Worm (Caenorhabditis elegans) whole organism, L4 larva: ENCODE data around the gene C25G4.8.

ENCODE experiments used
- F10B5.3 ChIP-seq: sonication (generic microtip); optimal IDR thresholded peaks from 2 replicates; lab custom pipeline; 2016; ENCODE audit warnings: mild to moderate bottlenecking, missing genetic modification characterization, missing compliant biosample characterization
- Y48G9A.11 ChIP-seq: fragments of 200-800 bp; sonication (Bioruptor generic); IDR thresholded peaks from 2 replicates; pipeline ENCODE4 v1.3.6; 2022; ENCODE audit warnings: missing genetic modification reagents, missing genetic modification characterization, missing compliant biosample characterization
- Y5F2A.4 ChIP-seq: fragments of 200-800 bp; sonication (Bioruptor generic); optimal IDR thresholded peaks from 2 replicates; lab custom pipeline; 2018; ENCODE audit warnings: mild to moderate bottlenecking, missing genetic modification characterization, missing compliant biosample characterization
- aha-1 ChIP-seq: fragments of 150-350 bp; peaks from one replicate; lab custom pipeline; 2014; ENCODE audit warnings: missing biosample characterization, missing genetic modification characterization
- attf-4 ChIP-seq: sonication (generic microtip); optimal IDR thresholded peaks from 3 replicates; lab custom pipeline; 2017; ENCODE audit warnings: missing biosample characterization, missing genetic modification characterization
- ceh-20 ChIP-seq: fragments of 200-800 bp; sonication (Bioruptor generic); IDR thresholded peaks from 2 replicates; pipeline ENCODE4 v1.3.6; 2022; ENCODE audit warnings: missing genetic modification reagents, missing genetic modification characterization, missing compliant biosample characterization
- ceh-62 ChIP-seq: sonication (generic microtip); optimal IDR thresholded peaks from 2 replicates; lab custom pipeline; 2017; ENCODE audit warnings: missing biosample characterization, missing genetic modification characterization
- ceh-82 ChIP-seq: sonication (generic microtip); optimal IDR thresholded peaks from 2 replicates; lab custom pipeline; 2017; ENCODE audit warnings: missing biosample characterization, missing genetic modification characterization
- daf-16 ChIP-seq, 3 experiments: sonication (generic microtip); optimal IDR thresholded peaks; 2 replicates each; lab custom pipeline; 2016 to 2017; ENCODE audit warnings: missing genetic modification characterization in 3 of 3, missing genetic modification reagents in 3 of 3, mild to moderate bottlenecking in 2 of 3, missing compliant biosample characterization in 2 of 3, missing biosample characterization in 1 of 3, moderate library complexity in 1 of 3
- dmd-6 ChIP-seq: fragments of 200-800 bp; sonication (Bioruptor generic); IDR thresholded peaks from 2 replicates; pipeline ENCODE4 v1.3.6; 2022; ENCODE audit warnings: missing genetic modification reagents, missing genetic modification characterization, missing compliant biosample characterization
- dmd-9 ChIP-seq: fragments of 200-800 bp; sonication (Bioruptor generic); IDR thresholded peaks from 2 replicates; pipeline ENCODE4 v1.3.6; 2022; ENCODE audit warnings: missing genetic modification reagents, missing genetic modification characterization, missing compliant biosample characterization
- dve-1 ChIP-seq: sonication (generic microtip); optimal IDR thresholded peaks from 2 replicates; lab custom pipeline; 2017; ENCODE audit warnings: antibody characterized with exemption, mild to moderate bottlenecking, missing genetic modification characterization, missing compliant biosample characterization; ENCODE audit not compliant: insufficient read depth
- egl-43 ChIP-seq: fragments of 200-800 bp; sonication (Bioruptor generic); IDR thresholded peaks from 2 replicates; pipeline ENCODE4 v1.3.6; 2022; ENCODE audit warnings: missing genetic modification reagents, missing genetic modification characterization, missing compliant biosample characterization
- fos-1 ChIP-seq: fragments of 150-350 bp; optimal IDR thresholded peaks from 2 replicates; lab custom pipeline; 2014; ENCODE audit warnings: missing biosample characterization, missing genetic modification characterization
- gei-8 ChIP-seq: fragments of 200-800 bp; sonication (Bioruptor generic); optimal IDR thresholded peaks from 2 replicates; lab custom pipeline; 2018; ENCODE audit warnings: mild to moderate bottlenecking, missing genetic modification characterization, missing compliant biosample characterization
- hlh-11 ChIP-seq: fragments of 200-800 bp; sonication (Bioruptor generic); optimal IDR thresholded peaks from 2 replicates; lab custom pipeline; 2018; ENCODE audit warnings: mild to moderate bottlenecking, missing genetic modification characterization, missing compliant biosample characterization
- hlh-30 ChIP-seq: sonication (generic microtip); optimal IDR thresholded peaks from 2 replicates; lab custom pipeline; 2017; ENCODE audit warnings: antibody characterized with exemption, mild to moderate bottlenecking, missing genetic modification characterization, missing compliant biosample characterization; ENCODE audit not compliant: insufficient read depth
- lin-1 ChIP-seq: fragments of 200-800 bp; sonication (Bioruptor generic); IDR thresholded peaks from 2 replicates; pipeline ENCODE4 v1.3.6; 2022; ENCODE audit warnings: missing genetic modification reagents, missing genetic modification characterization, missing compliant biosample characterization
- lir-3 ChIP-seq: sonication (generic microtip); optimal IDR thresholded peaks from 2 replicates; lab custom pipeline; 2016; ENCODE audit warnings: mild to moderate bottlenecking, missing genetic modification characterization, missing compliant biosample characterization
- lsy-2 ChIP-seq, 2 experiments: fragments of 150-350 bp in 1 of 2; sonication (generic microtip) in 1 of 2; optimal IDR thresholded peaks; 2 replicates each; lab custom pipeline; 2014 to 2017; ENCODE audit warnings: missing biosample characterization in 2 of 2, missing genetic modification characterization in 2 of 2
- madf-5 ChIP-seq, 2 experiments: fragments of 200-800 bp; sonication (Bioruptor generic); IDR thresholded peaks; 2 replicates each; pipeline ENCODE4 v1.3.6; 2022; ENCODE audit warnings: missing compliant biosample characterization in 2 of 2, missing genetic modification characterization in 2 of 2
- madf-9 ChIP-seq: fragments of 200-800 bp; sonication (Bioruptor generic); conservative IDR thresholded peaks from 2 replicates; pipeline ENCODE4 v1.3.6; 2022; ENCODE audit warnings: missing genetic modification reagents, missing genetic modification characterization, missing compliant biosample characterization
- mdl-1 ChIP-seq, 2 experiments: fragments of 150-350 bp in 1 of 2; sonication (generic microtip) in 1 of 2; optimal IDR thresholded peaks; 2 replicates each; lab custom pipeline; 2014 to 2017; ENCODE audit warnings: missing biosample characterization in 2 of 2, missing genetic modification characterization in 2 of 2
- mdt-29 ChIP-seq: fragments of 200-800 bp; sonication (Bioruptor generic); IDR thresholded peaks from 2 replicates; pipeline ENCODE4 v1.3.6; 2022; ENCODE audit warnings: missing genetic modification reagents, missing genetic modification characterization, missing compliant biosample characterization
- mep-1 ChIP-seq: fragments of 150-350 bp; sonication (generic microtip); optimal IDR thresholded peaks from 3 replicates; lab custom pipeline; 2014; ENCODE audit warnings: missing biosample characterization, missing genetic modification characterization
- mes-2 ChIP-seq: sonication (generic microtip); optimal IDR thresholded peaks from 2 replicates; lab custom pipeline; 2016; ENCODE audit warnings: missing genotype, mild to moderate bottlenecking, missing genetic modification characterization, missing compliant biosample characterization; ENCODE audit not compliant: poor library complexity, severe bottlenecking
- mxl-3 ChIP-seq: fragments of 200-800 bp; sonication (Bioruptor generic); optimal IDR thresholded peaks from 2 replicates; lab custom pipeline; 2018; ENCODE audit warnings: mild to moderate bottlenecking, missing genetic modification characterization, missing compliant biosample characterization
- nhr-102 ChIP-seq: sonication (generic microtip); optimal IDR thresholded peaks from 2 replicates; lab custom pipeline; 2016; ENCODE audit warnings: mild to moderate bottlenecking, missing genetic modification characterization, moderate library complexity, missing compliant biosample characterization
- nhr-11 ChIP-seq: fragments of 150-350 bp; optimal IDR thresholded peaks from 2 replicates; lab custom pipeline; 2014; ENCODE audit warnings: missing biosample characterization, missing genetic modification characterization
- nhr-111 ChIP-seq: fragments of 200-800 bp; sonication (Bioruptor generic); optimal IDR thresholded peaks from 2 replicates; lab custom pipeline; 2018; ENCODE audit warnings: mild to moderate bottlenecking, missing genetic modification characterization, missing compliant biosample characterization
- nhr-237 ChIP-seq: sonication (generic microtip); optimal IDR thresholded peaks from 2 replicates; lab custom pipeline; 2017; ENCODE audit warnings: missing biosample characterization, missing genetic modification characterization
- nhr-25 ChIP-seq: sonication (generic microtip); optimal IDR thresholded peaks from 2 replicates; lab custom pipeline; 2017; ENCODE audit warnings: missing genetic modification characterization, mild to moderate bottlenecking, missing compliant biosample characterization, antibody characterized with exemption, moderate library complexity, borderline replicate concordance; ENCODE audit not compliant: insufficient read depth
- nhr-42 ChIP-seq: fragments of 200-800 bp; sonication (Bioruptor generic); IDR thresholded peaks from 2 replicates; pipeline ENCODE4 v1.3.6; 2022; ENCODE audit warnings: missing genetic modification characterization, missing compliant biosample characterization
- nhr-48 ChIP-seq: sonication (generic microtip); optimal IDR thresholded peaks from 2 replicates; lab custom pipeline; 2016; ENCODE audit warnings: mild to moderate bottlenecking, missing genetic modification characterization, missing compliant biosample characterization
- nhr-77 ChIP-seq: fragments of 150-350 bp; optimal IDR thresholded peaks from 2 replicates; lab custom pipeline; 2014; ENCODE audit warnings: missing biosample characterization, missing genetic modification characterization
- php-3 ChIP-seq: fragments of 200-800 bp; sonication (Bioruptor generic); IDR thresholded peaks from 2 replicates; pipeline ENCODE4 v1.3.6; 2022; ENCODE audit warnings: missing genetic modification reagents, missing genetic modification characterization, missing compliant biosample characterization
- rbr-2 ChIP-seq: sonication (generic microtip); optimal IDR thresholded peaks from 2 replicates; lab custom pipeline; 2016; ENCODE audit warnings: missing genotype, missing genetic modification characterization, missing compliant biosample characterization
- set-16 ChIP-seq: fragments of 200-800 bp; sonication (Bioruptor generic); IDR thresholded peaks from 2 replicates; pipeline ENCODE4 v1.3.6; 2022; ENCODE audit warnings: missing genetic modification reagents, missing genetic modification characterization, missing compliant biosample characterization
- skn-1 ChIP-seq: fragments of 150-350 bp; optimal IDR thresholded peaks from 2 replicates; lab custom pipeline; 2014; ENCODE audit warnings: missing biosample characterization, missing genetic modification characterization
- snpc-1.2 ChIP-seq: fragments of 200-800 bp; sonication (Bioruptor generic); IDR thresholded peaks from 2 replicates; pipeline ENCODE4 v1.3.6; 2022; ENCODE audit warnings: missing genetic modification reagents, missing genetic modification characterization, missing compliant biosample characterization
- spr-1 ChIP-seq: sonication (generic microtip); optimal IDR thresholded peaks from 2 replicates; lab custom pipeline; 2016; ENCODE audit warnings: mild to moderate bottlenecking, missing genetic modification characterization, missing compliant biosample characterization
- unc-62 ChIP-seq, 3 experiments: fragments of 150-350 bp in 1 of 3; sonication (generic microtip); optimal IDR thresholded peaks in 2 of 3; peaks in 1 of 3; 1 replicate in 1 of 3; 2 replicates in 2 of 3; lab custom pipeline; 2014 to 2017; ENCODE audit warnings: missing biosample characterization in 3 of 3, missing genetic modification characterization in 3 of 3, missing genetic modification reagents in 3 of 3, missing genotype in 1 of 3
- vab-7 ChIP-seq: fragments of 200-800 bp; sonication (Bioruptor generic); IDR thresholded peaks from 2 replicates; pipeline ENCODE4 v1.3.6; 2022; ENCODE audit warnings: missing genetic modification reagents, missing genetic modification characterization, missing compliant biosample characterization
- zfp-2 ChIP-seq: sonication (generic microtip); optimal IDR thresholded peaks from 2 replicates; lab custom pipeline; 2016; ENCODE audit warnings: mild to moderate bottlenecking, missing genetic modification characterization, missing compliant biosample characterization
- ztf-11 ChIP-seq: fragments of 150-350 bp; optimal IDR thresholded peaks from 2 replicates; lab custom pipeline; 2014; ENCODE audit warnings: missing biosample characterization, missing genetic modification characterization
- ztf-7 ChIP-seq: fragments of 150-350 bp; optimal IDR thresholded peaks from 2 replicates; lab custom pipeline; 2014; ENCODE audit warnings: missing biosample characterization, missing genetic modification characterization

The C25G4.8 gene

DNA sequence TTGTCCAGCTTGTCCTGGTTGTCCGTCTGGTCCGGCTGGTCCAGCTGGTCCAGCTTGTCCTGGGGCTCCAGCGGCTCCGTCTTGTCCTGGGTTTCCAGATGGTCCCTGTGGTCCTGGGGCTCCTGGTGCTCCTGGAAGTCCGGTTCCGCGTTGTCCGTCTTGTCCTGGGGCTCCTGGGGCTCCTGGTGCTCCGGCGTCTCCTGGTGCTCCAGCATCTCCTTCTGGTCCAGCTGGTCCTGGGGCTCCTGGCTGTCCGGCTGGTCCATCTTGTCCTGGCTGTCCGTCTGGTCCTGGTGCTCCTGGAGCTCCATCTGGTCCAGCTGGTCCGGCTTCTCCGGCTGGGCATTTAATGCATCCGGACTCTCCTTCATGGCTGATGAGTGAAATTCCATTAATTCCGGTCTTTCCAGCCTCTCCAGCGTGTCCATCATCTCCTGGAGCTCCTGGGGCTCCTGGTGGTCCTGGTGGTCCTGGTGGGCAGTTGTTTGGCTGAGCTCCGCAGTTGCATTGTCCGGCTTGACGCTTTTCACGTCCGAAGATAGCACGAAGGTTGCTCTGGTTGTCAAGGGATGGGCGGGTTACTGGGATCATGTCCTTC is 35.5 kb downstream of the C25G4.8 start (continued):
- TF ChIP-seq dmd-9: no peak
- TF ChIP-seq set-16: peak; percentile 99

- TF ChIP-seq mep-1 (tag; lab: Kevin White, UChicago): peak; percentile 9
- peak in 1 of 2 experiments; percentile 97 for TF ChIP-seq unc-62 (GFP tag; optimal IDR thresholded peaks at IDR 0.05 in 1 of 2; lab: Kevin White, UChicago)
- no peak for TF ChIP-seq unc-62 (tag; optimal IDR thresholded peaks at IDR 0.05; lab: Kevin White, UChicago)
- TF ChIP-seq ceh-20: peak; percentile 76
- 0 out of 2 replicates have a peak, but pooled peaks have one; percentile 11 for TF ChIP-seq mdt-29 (GFP tag; lab: Robert Waterston, UW)
- TF ChIP-seq Y48G9A.11 (GFP tag; lab: Robert Waterston, UW): no peak
- TF ChIP-seq skn-1 (tag; lab: Kevin White, UChicago): no peak
- TF ChIP-seq hlh-30 (tag; lab: Kevin White, UChicago): peak; percentile 53
- TF ChIP-seq rbr-2 (tag; lab: Kevin White, UChicago): no peak
- peak; percentile 93 for TF ChIP-seq aha-1 (tag; lab: Kevin White, UChicago)
- no peak for TF ChIP-seq mdl-1 (tag; optimal IDR thresholded peaks at IDR 0.05; lab: Kevin White, UChicago)
- TF ChIP-seq vab-7 (GFP tag; lab: Robert Waterston, UW): 0 out of 2 replicates have a peak, but pooled peaks have one; percentile 45
- TF ChIP-seq madf-5 (GFP tag; IDR thresholded peaks at IDR 0.05; lab: Robert Waterston, UW): no peak
These were observed 37.7 kb downstream of the C25G4.8 start for ce11 chrIV:12425595-12425994.

- TF ChIP-seq lir-3 (no peak), gei-8 (GFP tag; lab: Kevin White, UChicago) (no peak), mes-2 (no peak), nhr-48 (tag; lab: Kevin White, UChicago) (peak; percentile 27), nhr-11 (no peak), nhr-237 (no peak), mdl-1 (tag; optimal IDR thresholded peaks at IDR 0.05; lab: Kevin White, UChicago) (no peak), F10B5.3 (tag; lab: Kevin White, UChicago) (no peak), nhr-77 (peak; percentile 46), ztf-11 (tag; lab: Kevin White, UChicago) (no peak), nhr-42 (GFP tag; lab: Robert Waterston, UW) (no peak), dmd-6 (peak; percentile 54), hlh-11 (tag; lab: Kevin White, UChicago) (peak; percentile 54), Y5F2A.4 (GFP tag; lab: Kevin White, UChicago) (no peak), nhr-102 (tag; lab: Kevin White, UChicago) (peak; percentile 1), fos-1 (tag; lab: Kevin White, UChicago) (no peak), egl-43 (GFP tag; lab: Robert Waterston, UW) (no peak), spr-1 (tag; lab: Kevin White, UChicago) (no peak), zfp-2 (no peak), attf-4 (tag; lab: Kevin White, UChicago) (no peak), madf-9 (GFP tag; lab: Robert Waterston, UW) (no peak), mxl-3 (GFP tag; lab: Kevin White, UChicago) (no peak), lin-1 (GFP tag; lab: Robert Waterston, UW) (no peak), daf-16 (GFP tag; optimal IDR thresholded peaks at IDR 0.05; lab: Kevin White, UChicago) (no peak), daf-16 (tag; optimal IDR thresholded peaks at IDR 0.05; lab: Kevin White, UChicago) (peak; percentile 74), snpc-1.2 (GFP tag; lab: Robert Waterston, UW) (no peak), php-3 (no peak), ceh-82 (tag; lab: Kevin White, UChicago) (no peak), lsy-2 (tag; optimal IDR thresholded peaks at IDR 0.05; lab: Kevin White, UChicago) (peak in 1 of 2 experiments; percentile 17), dve-1 (tag; lab: Kevin White, UChicago) (peak; percentile 67), vab-7 (GFP tag; lab: Robert Waterston, UW) (no peak), ztf-7 (no peak), skn-1 (tag; lab: Kevin White, UChicago) (no peak), nhr-111 (GFP tag; lab: Kevin White, UChicago) (no peak), nhr-25 (tag; lab: Kevin White, UChicago) (no peak), ceh-62 (tag; lab: Kevin White, UChicago) (no peak)
These were observed 42.8 kb downstream of the C25G4.8 start, which contains the start of gene ugt-65 for ce11 chrIV:12420455-12420854. Gene ugt-65 (plus strand): TSS chrIV:12420683.
